Worm (Caenorhabditis elegans): ENCODE results near the gene daf-22.

DNA sequence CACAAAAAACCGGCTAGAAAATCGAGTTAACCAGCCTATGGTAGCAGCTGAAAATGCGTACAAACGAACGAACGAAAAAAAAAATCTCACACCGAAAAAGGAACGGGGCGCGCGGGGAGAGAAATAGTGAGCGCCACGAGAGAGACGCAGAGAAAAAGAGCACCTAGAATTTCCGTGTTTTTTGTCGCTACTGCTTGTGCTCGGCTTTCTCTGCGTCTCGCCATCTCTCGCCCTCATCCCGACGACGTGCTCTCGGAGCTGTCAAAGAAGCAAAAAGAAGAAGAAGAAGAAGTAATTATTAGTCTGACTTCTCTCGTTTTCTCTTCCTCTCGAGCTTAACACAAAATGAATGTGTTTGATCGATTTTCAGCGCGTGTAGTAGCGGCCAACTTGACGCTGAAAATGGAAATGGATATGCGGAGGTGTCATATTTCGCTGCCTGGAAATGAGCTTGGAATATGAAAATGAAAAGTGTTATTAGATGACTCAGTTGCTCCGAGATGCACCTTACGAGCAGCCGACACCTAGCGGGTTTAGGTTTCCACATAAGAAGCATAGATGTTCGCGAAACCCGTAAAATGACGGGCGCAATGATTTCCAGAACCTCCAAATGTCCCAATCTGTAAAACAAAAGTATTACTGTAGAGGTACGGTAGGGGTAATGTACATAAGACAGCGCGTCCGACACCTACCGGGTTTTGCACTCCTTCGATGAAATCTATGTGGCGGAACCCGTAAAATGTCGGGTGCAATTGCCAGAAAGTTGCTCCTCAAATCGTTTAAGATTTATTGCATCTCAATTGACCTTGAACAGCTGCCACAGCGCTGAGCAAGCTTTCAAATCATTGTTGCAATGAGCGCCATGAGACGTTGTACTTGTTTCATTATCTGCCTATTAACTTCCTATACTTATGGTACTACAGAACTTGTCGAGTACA lies 42.6 kb downstream of the daf-22 start, which contains the start of gene btb-14:
- TF ChIP-seq B0310.2 (tag; optimal IDR thresholded peaks at IDR 0.05) (no peak), hmbx-1 (tag; optimal IDR thresholded peaks at IDR 0.05) (no peak), ama-1 (optimal IDR thresholded peaks at IDR 0.05) (no peak), tra-4 (tag; optimal IDR thresholded peaks at IDR 0.05) (no peak)

Data from whole organism, early embryonic.